Worm (Caenorhabditis elegans) whole organism, L1 larva: Measurements from ENCODE around the gene Y51A2B.16.

ENCODE experiments used
- blmp-1 ChIP-seq: fragments of 150-350 bp; optimal IDR thresholded peaks from 2 replicates; lab custom pipeline; 2014; ENCODE audit warnings: missing biosample characterization, missing genetic modification characterization
- jun-1 ChIP-seq: fragments of 150-350 bp; optimal IDR thresholded peaks from 2 replicates; lab custom pipeline; 2014; ENCODE audit warnings: missing biosample characterization, missing genetic modification reagents, missing genetic modification characterization
- nhr-11 ChIP-seq: fragments of 150-350 bp; optimal IDR thresholded peaks from 2 replicates; lab custom pipeline; 2014; ENCODE audit warnings: missing biosample characterization, missing genetic modification characterization
- nhr-90 ChIP-seq: sonication (generic microtip); optimal IDR thresholded peaks from 2 replicates; lab custom pipeline; 2016; ENCODE audit warnings: mild to moderate bottlenecking, missing genetic modification characterization, missing compliant biosample characterization; ENCODE audit not compliant: poor library complexity
- pqm-1 ChIP-seq: sonication (generic microtip); optimal IDR thresholded peaks from 3 replicates; lab custom pipeline; 2017; ENCODE audit warnings: missing biosample characterization, missing genetic modification characterization
- snpc-4 ChIP-seq: fragments of 150-350 bp; optimal IDR thresholded peaks from 2 replicates; lab custom pipeline; 2014; ENCODE audit warnings: missing biosample characterization, missing genetic modification characterization
- sox-4 ChIP-seq: sonication (generic microtip); optimal IDR thresholded peaks from 2 replicates; lab custom pipeline; 2016; ENCODE audit warnings: missing genetic modification characterization, missing compliant biosample characterization

- TF ChIP-seq jun-1 (no peak), nhr-11 (tag; lab: Kevin White, UChicago) (no peak), blmp-1 (tag; lab: Kevin White, UChicago) (no peak), pqm-1 (tag; lab: Kevin White, UChicago) (no peak), sox-4 (tag; lab: Kevin White, UChicago) (no peak), nhr-90 (tag; lab: Kevin White, UChicago) (no peak), snpc-4 (tag; lab: Kevin White, UChicago) (no peak)
Observed at ce11 chrV:18431450-18431849, 33.7 kb upstream of the Y51A2B.16 start, which contains the start of gene srw-82.
